Worm (Caenorhabditis elegans) whole organism, L1 larva: Measurements from ENCODE around the gene Y66D12A.3.

Experiments
- aha-1 ChIP-seq: fragments of 150-350 bp; optimal IDR thresholded peaks from 2 replicates; lab custom pipeline; 2014; ENCODE audit warnings: missing biosample characterization, missing genetic modification characterization
- ces-1 ChIP-seq: fragments of 150-350 bp; optimal IDR thresholded peaks from 2 replicates; lab custom pipeline; 2014; ENCODE audit warnings: missing biosample characterization, missing genetic modification reagents, missing genetic modification characterization
- egl-27 ChIP-seq, 2 experiments: fragments of 150-350 bp in 1 of 2; sonication (generic microtip); optimal IDR thresholded peaks; 3 replicates each; lab custom pipeline; 2017 to 2018; ENCODE audit warnings: missing biosample characterization in 2 of 2, missing genetic modification characterization in 2 of 2, missing genetic modification reagents in 2 of 2
- fkh-10 ChIP-seq: sonication (generic microtip); optimal IDR thresholded peaks from 2 replicates; lab custom pipeline; 2017; ENCODE audit warnings: missing biosample characterization, missing genetic modification reagents, missing genetic modification characterization
- nhr-12 ChIP-seq: sonication (generic microtip); optimal IDR thresholded peaks from 2 replicates; lab custom pipeline; 2017; ENCODE audit warnings: missing biosample characterization, missing genetic modification characterization
- pqm-1 ChIP-seq: sonication (generic microtip); optimal IDR thresholded peaks from 3 replicates; lab custom pipeline; 2017; ENCODE audit warnings: missing biosample characterization, missing genetic modification characterization
- rnt-1 ChIP-seq: sonication (generic microtip); optimal IDR thresholded peaks from 2 replicates; lab custom pipeline; 2016; ENCODE audit warnings: mild to moderate bottlenecking, missing genetic modification characterization, moderate library complexity, missing compliant biosample characterization

DNA sequence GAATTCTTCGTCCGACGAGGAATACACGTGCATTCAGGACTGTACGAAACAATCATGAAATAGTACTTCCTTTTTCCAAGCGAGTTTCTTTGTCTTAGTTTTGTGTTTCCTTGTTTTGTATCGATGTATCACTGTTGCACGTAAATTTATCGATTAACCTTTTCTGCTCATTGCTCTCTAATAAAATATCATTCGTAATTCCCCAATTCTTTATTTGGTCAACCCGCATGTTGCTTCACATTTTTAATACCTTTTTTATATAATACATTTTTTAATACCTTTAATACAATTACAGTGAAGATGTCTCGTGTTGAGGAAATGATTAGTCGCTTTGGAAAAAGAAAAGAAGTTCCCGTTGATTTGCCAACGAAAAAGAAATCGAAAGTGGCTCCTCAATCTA is 18.9 kb downstream of the Y66D12A.3 start, which contains the start of gene Y66D12A.1:
- no peak for TF ChIP-seq egl-27 (tag; optimal IDR thresholded peaks at IDR 0.05; lab: Kevin White, UChicago)
- no peak for TF ChIP-seq pqm-1
- no peak for TF ChIP-seq nhr-12
- TF ChIP-seq ces-1 (GFP tag; lab: Kevin White, UChicago): no peak
- no peak for TF ChIP-seq aha-1 (tag; lab: Kevin White, UChicago)
- no peak for TF ChIP-seq rnt-1 (tag; lab: Kevin White, UChicago)
- TF ChIP-seq fkh-10 (GFP tag; lab: Kevin White, UChicago): no peak
